Worm (Caenorhabditis elegans) whole organism, L2 larva: ENCODE data around the gene F28G4.4.

Source experiments
- C34F6.9 ChIP-seq: fragments of 150-350 bp; optimal IDR thresholded peaks from 2 replicates; lab custom pipeline; 2014; ENCODE audit warnings: missing biosample characterization, missing genetic modification characterization
- R02D3.7 ChIP-seq: fragments of 150-350 bp; optimal IDR thresholded peaks from 2 replicates; lab custom pipeline; 2014; ENCODE audit warnings: missing biosample characterization, missing genetic modification characterization
- ZK546.5 ChIP-seq: sonication (generic microtip); optimal IDR thresholded peaks from 2 replicates; lab custom pipeline; 2017; ENCODE audit warnings: missing biosample characterization, missing genetic modification characterization
- alr-1 ChIP-seq: fragments of 150-350 bp; optimal IDR thresholded peaks from 2 replicates; lab custom pipeline; 2014; ENCODE audit warnings: missing biosample characterization, missing genetic modification characterization
- aly-2 ChIP-seq: fragments of 150-350 bp; optimal IDR thresholded peaks from 2 replicates; lab custom pipeline; 2014; ENCODE audit warnings: missing biosample characterization, missing genetic modification characterization
- ama-1 ChIP-seq: fragments of 150-350 bp; optimal IDR thresholded peaks from 2 replicates; lab custom pipeline; 2018; ENCODE audit warnings: inconsistent platforms
- ceh-16 ChIP-seq: fragments of 150-350 bp; optimal IDR thresholded peaks from 2 replicates; lab custom pipeline; 2014; ENCODE audit warnings: missing biosample characterization, missing genetic modification characterization
- crh-2 ChIP-seq: sonication (generic microtip); optimal IDR thresholded peaks from 2 replicates; lab custom pipeline; 2017; ENCODE audit warnings: missing biosample characterization, missing genetic modification characterization
- dmd-4 ChIP-seq: sonication (generic microtip); optimal IDR thresholded peaks from 2 replicates; lab custom pipeline; 2017; ENCODE audit warnings: missing biosample characterization, missing genetic modification characterization
- elt-3 ChIP-seq: sonication (generic microtip); optimal IDR thresholded peaks from 2 replicates; lab custom pipeline; 2017; ENCODE audit warnings: missing biosample characterization, missing genetic modification characterization
- fos-1 ChIP-seq: fragments of 150-350 bp; optimal IDR thresholded peaks from 2 replicates; lab custom pipeline; 2014; ENCODE audit warnings: missing biosample characterization, missing genetic modification characterization
- gmeb-1 ChIP-seq: fragments of 150-350 bp; optimal IDR thresholded peaks from 2 replicates; lab custom pipeline; 2014; ENCODE audit warnings: missing biosample characterization, missing genetic modification characterization
- lsy-2 ChIP-seq, 2 experiments: fragments of 150-350 bp in 1 of 2; sonication (generic microtip) in 1 of 2; optimal IDR thresholded peaks; 2 replicates each; lab custom pipeline; 2014 to 2017; ENCODE audit warnings: missing biosample characterization in 2 of 2, missing genetic modification characterization in 2 of 2
- mab-5 ChIP-seq: fragments of 150-350 bp; optimal IDR thresholded peaks from 2 replicates; lab custom pipeline; 2014; ENCODE audit warnings: missing biosample characterization, missing genetic modification characterization
- mbf-1 ChIP-seq: sonication (generic microtip); optimal IDR thresholded peaks from 2 replicates; lab custom pipeline; 2017; ENCODE audit warnings: missing biosample characterization, missing genetic modification characterization
- mdl-1 ChIP-seq, 2 experiments: fragments of 150-350 bp in 1 of 2; sonication (generic microtip) in 1 of 2; optimal IDR thresholded peaks; 2 replicates each; lab custom pipeline; 2017; ENCODE audit warnings: missing biosample characterization in 2 of 2, missing genetic modification characterization in 2 of 2
- nhr-10 ChIP-seq: sonication (generic microtip); optimal IDR thresholded peaks from 2 replicates; lab custom pipeline; 2017; ENCODE audit warnings: missing biosample characterization, missing genetic modification characterization
- nhr-11 ChIP-seq: fragments of 150-350 bp; optimal IDR thresholded peaks from 2 replicates; lab custom pipeline; 2014; ENCODE audit warnings: missing biosample characterization, missing genetic modification characterization
- nhr-12 ChIP-seq: fragments of 150-350 bp; optimal IDR thresholded peaks from 2 replicates; lab custom pipeline; 2014; ENCODE audit warnings: missing biosample characterization, missing genetic modification characterization
- nhr-129 ChIP-seq: fragments of 150-350 bp; optimal IDR thresholded peaks from 2 replicates; lab custom pipeline; 2014; ENCODE audit warnings: missing biosample characterization, missing genetic modification characterization
- nhr-21 ChIP-seq: fragments of 150-350 bp; optimal IDR thresholded peaks from 2 replicates; lab custom pipeline; 2014; ENCODE audit warnings: missing biosample characterization, missing genetic modification characterization
- nhr-23 ChIP-seq: fragments of 150-350 bp; optimal IDR thresholded peaks from 2 replicates; lab custom pipeline; 2014; ENCODE audit warnings: missing biosample characterization, missing genetic modification reagents, missing genetic modification characterization
- nhr-237 ChIP-seq: fragments of 150-350 bp; optimal IDR thresholded peaks from 2 replicates; lab custom pipeline; 2014; ENCODE audit warnings: missing biosample characterization, missing genetic modification characterization
- nhr-25 ChIP-seq: fragments of 150-350 bp; sonication (generic microtip); optimal IDR thresholded peaks from 3 replicates; lab custom pipeline; 2014; ENCODE audit warnings: missing biosample characterization, missing genetic modification characterization
- nhr-6 ChIP-seq: fragments of 150-350 bp; optimal IDR thresholded peaks from 2 replicates; lab custom pipeline; 2014; ENCODE audit warnings: missing biosample characterization, missing genetic modification characterization
- nhr-77 ChIP-seq: fragments of 150-350 bp; optimal IDR thresholded peaks from 2 replicates; lab custom pipeline; 2014; ENCODE audit warnings: missing biosample characterization, missing genetic modification characterization
- peb-1 ChIP-seq: fragments of 150-350 bp; optimal IDR thresholded peaks from 2 replicates; lab custom pipeline; 2014; ENCODE audit warnings: missing biosample characterization, missing genetic modification characterization
- sem-4 ChIP-seq: fragments of 150-350 bp; optimal IDR thresholded peaks from 2 replicates; lab custom pipeline; 2014; ENCODE audit warnings: missing biosample characterization, missing genetic modification reagents, missing genetic modification characterization
- skn-1 ChIP-seq: sonication (generic microtip); optimal IDR thresholded peaks from 2 replicates; lab custom pipeline; 2017; ENCODE audit warnings: missing biosample characterization, missing genetic modification characterization
- sma-3 ChIP-seq: sonication (generic microtip); optimal IDR thresholded peaks from 2 replicates; lab custom pipeline; 2016; ENCODE audit warnings: missing genetic modification reagents, missing genetic modification characterization, missing compliant biosample characterization
- sma-9 ChIP-seq, 2 experiments: fragments of 150-350 bp in 1 of 2; sonication (generic microtip) in 1 of 2; optimal IDR thresholded peaks; 2 replicates each; lab custom pipeline; 2014 to 2016; ENCODE audit warnings: missing genetic modification characterization in 2 of 2, mild to moderate bottlenecking in 1 of 2, missing biosample characterization in 1 of 2, missing compliant biosample characterization in 1 of 2, missing genetic modification reagents in 1 of 2, moderate library complexity in 1 of 2
- snpc-4 ChIP-seq: fragments of 150-350 bp; optimal IDR thresholded peaks from 2 replicates; lab custom pipeline; 2014; ENCODE audit warnings: missing biosample characterization, missing genetic modification characterization
- unc-39 ChIP-seq: fragments of 150-350 bp; optimal IDR thresholded peaks from 2 replicates; lab custom pipeline; 2014; ENCODE audit warnings: missing biosample characterization, missing genetic modification characterization
- unc-55 ChIP-seq: fragments of 150-350 bp; sonication (generic microtip); optimal IDR thresholded peaks from 3 replicates; lab custom pipeline; 2014; ENCODE audit warnings: missing biosample characterization, missing genetic modification reagents, missing genetic modification characterization
- unc-62 ChIP-seq: fragments of 150-350 bp; optimal IDR thresholded peaks from 2 replicates; lab custom pipeline; 2014; ENCODE audit warnings: missing biosample characterization, missing genetic modification reagents, missing genetic modification characterization
- zag-1 ChIP-seq: fragments of 150-350 bp; optimal IDR thresholded peaks from 2 replicates; lab custom pipeline; 2014; ENCODE audit warnings: missing biosample characterization, missing genetic modification characterization
- ztf-1 ChIP-seq: fragments of 200-800 bp; sonication (Bioruptor generic); conservative IDR thresholded peaks from 2 replicates; pipeline ENCODE4 v1.3.6; 2022; ENCODE audit warnings: missing genetic modification characterization, missing compliant biosample characterization
- ztf-11 ChIP-seq: sonication (generic microtip); optimal IDR thresholded peaks from 2 replicates; lab custom pipeline; 2017; ENCODE audit warnings: missing biosample characterization, missing genetic modification characterization

Gene F28G4.4

ce11 chrV:16285794-16286193 is at the start of gene F28G4.4:
Gene F28G4.4 (minus strand): TSS chrV:16285894.
- TF ChIP-seq nhr-23 (tag; lab: Kevin White, UChicago) = no peak
- no peak for TF ChIP-seq sma-3 (GFP tag; lab: Kevin White, UChicago)
- TF ChIP-seq mbf-1 (tag; lab: Kevin White, UChicago) = no peak
- no peak for TF ChIP-seq ama-1 (lab: Kevin White, UChicago)
- no peak for TF ChIP-seq R02D3.7
- no peak for TF ChIP-seq nhr-237 (tag; lab: Kevin White, UChicago)
- no peak for TF ChIP-seq C34F6.9
- TF ChIP-seq skn-1 (tag; lab: Kevin White, UChicago) = no peak
- no peak for TF ChIP-seq sem-4 (tag; lab: Kevin White, UChicago)
- no peak for TF ChIP-seq fos-1 (tag; lab: Kevin White, UChicago)
- no peak for TF ChIP-seq nhr-12 (tag; lab: Kevin White, UChicago)
- no peak for TF ChIP-seq ztf-1
- TF ChIP-seq ztf-11 (tag; lab: Kevin White, UChicago) = no peak

ce11 chrV:16333412-16333811 is 47.7 kb upstream of the F28G4.4 start, which contains the start of gene srh-167:
Gene srh-167 (plus strand): TSS chrV:16333712.
- TF ChIP-seq unc-62 (GFP tag; lab: Kevin White, UChicago) (no peak), sem-4 (tag; lab: Kevin White, UChicago) (no peak)

- TF ChIP-seq unc-39 (tag; lab: Kevin White, UChicago) (no peak), nhr-129 (tag; lab: Kevin White, UChicago) (no peak)
These were observed 43.2 kb upstream of the F28G4.4 start, which contains the start of gene F57G8.7 for ce11 chrV:16328849-16329248. Gene F57G8.7 (plus strand): TSS chrV:16329149.

- no peak for TF ChIP-seq peb-1 (tag; lab: Kevin White, UChicago)
These were observed 36.5 kb upstream of the F28G4.4 start for ce11 chrV:16322155-16322554.

ce11 chrV:16317244-16317643 is 31.6 kb upstream of the F28G4.4 start, which contains the start of gene srh-180:
Gene srh-180 (plus strand): TSS chrV:16317544.
- TF ChIP-seq unc-39 (tag; lab: Kevin White, UChicago) = no peak
- TF ChIP-seq alr-1 (tag; lab: Kevin White, UChicago) = no peak
- no peak for TF ChIP-seq sma-9 (GFP tag; optimal IDR thresholded peaks at IDR 0.05; lab: Kevin White, UChicago)
- no peak for TF ChIP-seq sma-9 (tag; optimal IDR thresholded peaks at IDR 0.05; lab: Kevin White, UChicago)
- no peak for TF ChIP-seq nhr-6 (tag; lab: Kevin White, UChicago)
- no peak for TF ChIP-seq nhr-77 (tag; lab: Kevin White, UChicago)
- no peak for TF ChIP-seq C34F6.9
- TF ChIP-seq peb-1 (tag; lab: Kevin White, UChicago) = no peak
- TF ChIP-seq, all 48 proteins: peak for 0

ce11 chrV:16315004-16315403 is 29.3 kb upstream of the F28G4.4 start, which contains the start of gene str-214:
Gene str-214 (plus strand): TSS chrV:16315304.
- TF ChIP-seq gmeb-1 (tag; lab: Kevin White, UChicago) (no peak), nhr-21 (tag; lab: Kevin White, UChicago) (no peak), ama-1 (lab: Kevin White, UChicago) (no peak), nhr-25 (tag; lab: Kevin White, UChicago) (no peak), mbf-1 (tag; lab: Kevin White, UChicago) (no peak), fos-1 (tag; lab: Kevin White, UChicago) (no peak), dmd-4 (tag; lab: Kevin White, UChicago) (no peak), R02D3.7 (no peak), elt-3 (no peak), lsy-2 (tag; optimal IDR thresholded peaks at IDR 0.05; lab: Kevin White, UChicago) (no peak), nhr-11 (no peak), nhr-10 (no peak), ztf-1 (no peak), zag-1 (tag; lab: Kevin White, UChicago) (no peak), C34F6.9 (no peak), sma-3 (GFP tag; lab: Kevin White, UChicago) (no peak), unc-55 (no peak)

ce11 chrV:16309523-16309922 is 23.8 kb upstream of the F28G4.4 start, which contains the start of gene oac-7:
Gene oac-7 (plus strand): TSS chrV:16309805.
- TF ChIP-seq ama-1 (lab: Kevin White, UChicago) = no peak
- no peak for TF ChIP-seq mdl-1 (tag; optimal IDR thresholded peaks at IDR 0.05; lab: Kevin White, UChicago)
- no peak for TF ChIP-seq nhr-25 (tag; lab: Kevin White, UChicago)
- TF ChIP-seq ceh-16 (tag; lab: Kevin White, UChicago) = no peak
- no peak for TF ChIP-seq R02D3.7
- no peak for TF ChIP-seq sma-3 (GFP tag; lab: Kevin White, UChicago)
- no peak for TF ChIP-seq gmeb-1 (tag; lab: Kevin White, UChicago)
- TF ChIP-seq mab-5 (tag; lab: Kevin White, UChicago) = no peak
- TF ChIP-seq elt-3 = no peak
- no peak for TF ChIP-seq nhr-11
- TF ChIP-seq sma-9 (GFP tag; optimal IDR thresholded peaks at IDR 0.05; lab: Kevin White, UChicago) = peak; percentile 73
- no peak for TF ChIP-seq sma-9 (tag; optimal IDR thresholded peaks at IDR 0.05; lab: Kevin White, UChicago)
- no peak for TF ChIP-seq dmd-4 (tag; lab: Kevin White, UChicago)
- no peak for TF ChIP-seq nhr-21 (tag; lab: Kevin White, UChicago)
- no peak for TF ChIP-seq zag-1 (tag; lab: Kevin White, UChicago)
- TF ChIP-seq aly-2 (tag; lab: Kevin White, UChicago) = no peak
- TF ChIP-seq nhr-6 (tag; lab: Kevin White, UChicago) = no peak
- TF ChIP-seq ZK546.5 (tag; lab: Kevin White, UChicago) = no peak
- TF ChIP-seq crh-2 = no peak
- TF ChIP-seq unc-62 (GFP tag; lab: Kevin White, UChicago) = no peak
- TF ChIP-seq nhr-23 (tag; lab: Kevin White, UChicago) = no peak
- TF ChIP-seq nhr-129 (tag; lab: Kevin White, UChicago) = peak; percentile 74
- no peak for TF ChIP-seq nhr-237 (tag; lab: Kevin White, UChicago)
- no peak for TF ChIP-seq sem-4 (tag; lab: Kevin White, UChicago)
- no peak for TF ChIP-seq snpc-4 (tag; lab: Kevin White, UChicago)
